Worm (Caenorhabditis elegans): Measurements from ENCODE around the gene ckc-1.

- TF ChIP-seq F13C5.2 (tag; optimal IDR thresholded peaks at IDR 0.05) = no peak
- no peak for TF ChIP-seq tra-4 (tag; optimal IDR thresholded peaks at IDR 0.05)
- TF ChIP-seq ama-1 (optimal IDR thresholded peaks at IDR 0.05) = no peak
- no peak for TF ChIP-seq scrt-1 (GFP tag; IDR thresholded peaks at IDR 0.05)
- TF ChIP-seq hnd-1 (tag; optimal IDR thresholded peaks at IDR 0.05) = no peak
- no peak for TF ChIP-seq tbx-11 (GFP tag; IDR thresholded peaks at IDR 0.05)
- no peak for TF ChIP-seq B0310.2 (tag; optimal IDR thresholded peaks at IDR 0.05)
- TF ChIP-seq aly-1 (tag; optimal IDR thresholded peaks at IDR 0.05) = no peak
Observed at ce11 chrX:3563903-3564302, 12.5 kb upstream of the ckc-1 start, which contains the start of gene vit-4.
